Worm (Caenorhabditis elegans) whole organism, L4 larva: ENCODE data around the gene tmem-120.

Experiments
- F10B5.3 ChIP-seq: sonication (generic microtip); optimal IDR thresholded peaks from 2 replicates; lab custom pipeline; 2016; ENCODE audit warnings: mild to moderate bottlenecking, missing genetic modification characterization, missing compliant biosample characterization
- R02D3.7 ChIP-seq: fragments of 150-350 bp; sonication (generic microtip); optimal IDR thresholded peaks from 3 replicates; lab custom pipeline; 2014; ENCODE audit warnings: missing biosample characterization, missing genetic modification characterization
- daf-12 ChIP-seq: fragments of 150-350 bp; optimal IDR thresholded peaks from 2 replicates; lab custom pipeline; 2014; ENCODE audit warnings: missing biosample characterization, missing genetic modification reagents, missing genetic modification characterization
- lin-15B ChIP-seq: fragments of 150-350 bp; sonication (generic microtip); optimal IDR thresholded peaks from 3 replicates; lab custom pipeline; 2014; ENCODE audit warnings: missing biosample characterization, missing genetic modification characterization
- nhr-10 ChIP-seq: fragments of 150-350 bp; optimal IDR thresholded peaks from 2 replicates; lab custom pipeline; 2014; ENCODE audit warnings: missing biosample characterization, missing genetic modification characterization
- skn-1 ChIP-seq: fragments of 150-350 bp; optimal IDR thresholded peaks from 2 replicates; lab custom pipeline; 2014; ENCODE audit warnings: missing biosample characterization, missing genetic modification characterization
- snpc-4 ChIP-seq: fragments of 150-350 bp; optimal IDR thresholded peaks from 2 replicates; lab custom pipeline; 2014; ENCODE audit warnings: missing biosample characterization, missing genetic modification characterization
- unc-130 ChIP-seq: sonication (generic microtip); optimal IDR thresholded peaks from 2 replicates; lab custom pipeline; 2016; ENCODE audit warnings: missing genetic modification reagents, missing genetic modification characterization, missing compliant biosample characterization

DNA sequence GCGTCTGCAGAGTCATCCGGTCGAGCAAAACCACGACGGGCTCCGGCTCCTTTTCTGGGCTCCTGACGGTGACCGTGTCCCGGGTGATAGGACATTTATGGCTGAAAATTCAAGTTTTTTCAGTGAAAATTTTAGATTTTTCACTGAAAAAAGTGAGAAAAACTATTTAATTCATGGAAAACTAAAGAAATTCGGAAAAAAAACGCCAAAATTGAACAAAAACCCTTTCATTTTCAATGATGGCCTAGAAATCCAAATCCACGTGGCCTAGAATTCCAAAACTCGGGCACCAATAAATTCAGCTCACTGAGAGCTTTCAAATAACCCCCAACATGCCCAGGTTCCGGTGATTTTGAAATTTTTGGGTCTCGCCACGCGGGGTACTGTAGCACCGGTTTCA, 36.6 kb upstream of the tmem-120 start, which contains the start of gene ddx-35:
- TF ChIP-seq unc-130 (GFP tag; lab: Kevin White, UChicago) (no peak), nhr-10 (tag; lab: Kevin White, UChicago) (no peak), R02D3.7 (tag; lab: Kevin White, UChicago) (no peak), snpc-4 (tag; lab: Kevin White, UChicago) (no peak), skn-1 (no peak), lin-15B (tag; lab: Kevin White, UChicago) (no peak), daf-12 (tag; lab: Kevin White, UChicago) (no peak), F10B5.3 (tag; lab: Kevin White, UChicago) (no peak)
